Fruit fly (Drosophila melanogaster) whole organism, wandering third instar larva: ENCODE data around the gene CG8476.

Source experiments
- Abd-B ChIP-seq: fragments of >200 bp; optimal IDR thresholded peaks from 2 replicates; lab custom pipeline; 2017; ENCODE audit warnings: missing biosample characterization, missing genetic modification characterization
- OdsH ChIP-seq: fragments of 200-800 bp; sonication (Bioruptor generic); optimal IDR thresholded peaks from 2 replicates; lab custom pipeline; 2016; ENCODE audit warnings: missing biosample characterization, mild to moderate bottlenecking, missing genetic modification characterization
- Rel ChIP-seq, 2 experiments: fragments of 200-800 bp; sonication (Bioruptor generic) in 1 of 2; optimal IDR thresholded peaks; 2 replicates in 1 of 2; 3 replicates in 1 of 2; lab custom pipeline; 2016 to 2019; ENCODE audit warnings: mild to moderate bottlenecking in 2 of 2, missing biosample characterization in 2 of 2, missing genetic modification characterization in 2 of 2, moderate library complexity in 1 of 2
- Sp1 ChIP-seq: fragments of 200-800 bp; sonication (Bioruptor generic); optimal IDR thresholded peaks from 3 replicates; lab custom pipeline; 2019; ENCODE audit warnings: missing biosample characterization, mild to moderate bottlenecking, missing genetic modification characterization, moderate library complexity
- dsf ChIP-seq: sonication (Bioruptor generic); optimal IDR thresholded peaks from 2 replicates; lab custom pipeline; 2016; ENCODE audit warnings: missing biosample characterization, missing genetic modification characterization, borderline replicate concordance
- foxo ChIP-seq, 2 experiments: fragments of 200-800 bp; sonication (Bioruptor generic); optimal IDR thresholded peaks; 2 replicates in 1 of 2; 3 replicates in 1 of 2; lab custom pipeline; 2016 to 2017; ENCODE audit warnings: missing biosample characterization in 2 of 2, missing genetic modification characterization in 2 of 2
- usp ChIP-seq: fragments of >200 bp; optimal IDR thresholded peaks from 2 replicates; lab custom pipeline; 2017; ENCODE audit warnings: missing biosample characterization, missing genetic modification characterization

DNA sequence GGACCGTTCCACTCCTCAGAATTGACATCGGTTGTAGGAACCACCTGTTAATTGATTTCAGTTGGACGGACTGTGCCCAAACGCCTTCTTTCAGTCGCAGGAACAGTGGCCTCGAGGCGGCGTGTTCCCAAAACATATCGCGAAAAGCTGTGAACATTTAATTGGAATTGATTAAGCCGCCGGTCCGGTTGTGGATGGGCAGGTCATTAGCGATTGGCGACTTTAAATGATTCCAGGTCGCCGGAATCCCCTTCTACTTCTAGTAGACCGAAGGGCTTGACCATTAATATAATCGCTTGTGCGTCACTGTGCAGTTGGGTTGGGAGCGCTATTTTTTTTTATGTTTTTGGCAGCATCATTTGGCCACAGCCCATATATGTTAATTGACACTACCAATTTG lies 1.4 kb upstream of the CG8476 start:
- TF ChIP-seq dsf (GFP tag; lab: Kevin White, UChicago): no peak
- no peak for TF ChIP-seq OdsH
- TF ChIP-seq Sp1 (GFP tag; lab: Kevin White, UChicago): no peak
- TF ChIP-seq usp (GFP tag; lab: Kevin White, UChicago): no peak
- no peak for TF ChIP-seq Rel (GFP tag; optimal IDR thresholded peaks at IDR 0.05; lab: Kevin White, UChicago)
- no peak for TF ChIP-seq Rel (tag; optimal IDR thresholded peaks at IDR 0.05; lab: Kevin White, UChicago)
- TF ChIP-seq Abd-B (GFP tag; lab: Kevin White, UChicago): no peak
- TF ChIP-seq foxo (GFP tag; optimal IDR thresholded peaks at IDR 0.05; lab: Kevin White, UChicago): no peak
